Worm (Caenorhabditis elegans) whole organism, L4 larva: ENCODE data around the gene Y51H4A.938.
"Not testable (repeated sequence)": the region's sequence is repeated elsewhere in the genome, so short reads cannot be mapped to it uniquely, and the experiment has no call there.

ENCODE experiments used
- D1046.2 ChIP-seq: fragments of 200-800 bp; sonication (Bioruptor generic); IDR thresholded peaks from 2 replicates; pipeline ENCODE4 v1.3.6; 2022; ENCODE audit warnings: missing genetic modification characterization, missing compliant biosample characterization
- F26F4.8 ChIP-seq: fragments of 200-800 bp; sonication (Bioruptor generic); conservative IDR thresholded peaks from 2 replicates; pipeline ENCODE4 v1.3.6; 2022; ENCODE audit warnings: missing genetic modification characterization, missing compliant biosample characterization
- F44E2.7 ChIP-seq: fragments of 200-800 bp; sonication (Bioruptor generic); IDR thresholded peaks from 2 replicates; pipeline ENCODE4 v2.1.2; 2022; ENCODE audit warnings: missing genetic modification characterization, missing compliant biosample characterization
- F49E8.2 ChIP-seq: sonication (generic microtip); optimal IDR thresholded peaks from 2 replicates; lab custom pipeline; 2016; ENCODE audit warnings: missing compliant biosample characterization, mild to moderate bottlenecking, missing genetic modification characterization, borderline replicate concordance
- Y48G9A.11 ChIP-seq: fragments of 200-800 bp; sonication (Bioruptor generic); IDR thresholded peaks from 2 replicates; pipeline ENCODE4 v1.3.6; 2022; ENCODE audit warnings: missing genetic modification reagents, missing genetic modification characterization, missing compliant biosample characterization
- Y75B8A.6 ChIP-seq: fragments of 200-800 bp; sonication (Bioruptor generic); IDR thresholded peaks from 2 replicates; pipeline ENCODE4 v1.3.6; 2022; ENCODE audit warnings: missing genetic modification reagents, missing genetic modification characterization, missing compliant biosample characterization
- aha-1 ChIP-seq: fragments of 150-350 bp; peaks from one replicate; lab custom pipeline; 2014; ENCODE audit warnings: missing biosample characterization, missing genetic modification characterization
- aly-2 ChIP-seq: sonication (generic microtip); optimal IDR thresholded peaks from 2 replicates; lab custom pipeline; 2018; ENCODE audit warnings: missing biosample characterization, missing genetic modification characterization
- arid-1 ChIP-seq: fragments of 200-800 bp; sonication (Bioruptor generic); conservative IDR thresholded peaks from 2 replicates; pipeline ENCODE4 v1.3.6; 2022; ENCODE audit warnings: missing genetic modification reagents, missing genetic modification characterization, missing compliant biosample characterization
- ceh-44 ChIP-seq: fragments of 200-800 bp; sonication (Bioruptor generic); IDR thresholded peaks from 2 replicates; pipeline ENCODE4 v1.3.6; 2022; ENCODE audit warnings: missing genetic modification reagents, missing genetic modification characterization, missing compliant biosample characterization
- ceh-62 ChIP-seq: sonication (generic microtip); optimal IDR thresholded peaks from 2 replicates; lab custom pipeline; 2017; ENCODE audit warnings: missing biosample characterization, missing genetic modification characterization
- daf-12 ChIP-seq: fragments of 150-350 bp; optimal IDR thresholded peaks from 2 replicates; lab custom pipeline; 2014; ENCODE audit warnings: missing biosample characterization, missing genetic modification reagents, missing genetic modification characterization
- dmd-6 ChIP-seq: fragments of 200-800 bp; sonication (Bioruptor generic); IDR thresholded peaks from 2 replicates; pipeline ENCODE4 v1.3.6; 2022; ENCODE audit warnings: missing genetic modification reagents, missing genetic modification characterization, missing compliant biosample characterization
- dmd-9 ChIP-seq: fragments of 200-800 bp; sonication (Bioruptor generic); IDR thresholded peaks from 2 replicates; pipeline ENCODE4 v1.3.6; 2022; ENCODE audit warnings: missing genetic modification reagents, missing genetic modification characterization, missing compliant biosample characterization
- fkh-10 ChIP-seq: fragments of 150-350 bp; optimal IDR thresholded peaks from 2 replicates; lab custom pipeline; 2014; ENCODE audit warnings: missing biosample characterization, missing genetic modification reagents, missing genetic modification characterization
- gei-8 ChIP-seq: fragments of 200-800 bp; sonication (Bioruptor generic); optimal IDR thresholded peaks from 2 replicates; lab custom pipeline; 2018; ENCODE audit warnings: mild to moderate bottlenecking, missing genetic modification characterization, missing compliant biosample characterization
- hlh-11 ChIP-seq: fragments of 200-800 bp; sonication (Bioruptor generic); optimal IDR thresholded peaks from 2 replicates; lab custom pipeline; 2018; ENCODE audit warnings: mild to moderate bottlenecking, missing genetic modification characterization, missing compliant biosample characterization
- hmg-1.1 ChIP-seq: fragments of 200-800 bp; sonication (Bioruptor generic); IDR thresholded peaks from 2 replicates; pipeline ENCODE4 v1.3.6; 2022; ENCODE audit warnings: missing genetic modification reagents, missing genetic modification characterization, missing compliant biosample characterization
- lin-1 ChIP-seq: fragments of 200-800 bp; sonication (Bioruptor generic); IDR thresholded peaks from 2 replicates; pipeline ENCODE4 v1.3.6; 2022; ENCODE audit warnings: missing genetic modification reagents, missing genetic modification characterization, missing compliant biosample characterization
- lin-38 ChIP-seq: fragments of 200-800 bp; sonication (Bioruptor generic); IDR thresholded peaks from 2 replicates; pipeline ENCODE4 v1.3.6; 2022; ENCODE audit warnings: missing genetic modification reagents, missing genetic modification characterization, missing compliant biosample characterization
- mdt-29 ChIP-seq: fragments of 200-800 bp; sonication (Bioruptor generic); IDR thresholded peaks from 2 replicates; pipeline ENCODE4 v1.3.6; 2022; ENCODE audit warnings: missing genetic modification reagents, missing genetic modification characterization, missing compliant biosample characterization
- mes-2 ChIP-seq: sonication (generic microtip); optimal IDR thresholded peaks from 2 replicates; lab custom pipeline; 2016; ENCODE audit warnings: missing genotype, mild to moderate bottlenecking, missing genetic modification characterization, missing compliant biosample characterization; ENCODE audit not compliant: poor library complexity, severe bottlenecking
- nhr-11 ChIP-seq: fragments of 150-350 bp; optimal IDR thresholded peaks from 2 replicates; lab custom pipeline; 2014; ENCODE audit warnings: missing biosample characterization, missing genetic modification characterization
- nhr-28 ChIP-seq: fragments of 150-350 bp; optimal IDR thresholded peaks from 2 replicates; lab custom pipeline; 2014; ENCODE audit warnings: missing biosample characterization, missing genetic modification characterization
- nhr-42 ChIP-seq: fragments of 200-800 bp; sonication (Bioruptor generic); IDR thresholded peaks from 2 replicates; pipeline ENCODE4 v1.3.6; 2022; ENCODE audit warnings: missing genetic modification characterization, missing compliant biosample characterization
- php-3 ChIP-seq: fragments of 200-800 bp; sonication (Bioruptor generic); IDR thresholded peaks from 2 replicates; pipeline ENCODE4 v1.3.6; 2022; ENCODE audit warnings: missing genetic modification reagents, missing genetic modification characterization, missing compliant biosample characterization
- rbr-2 ChIP-seq: sonication (generic microtip); optimal IDR thresholded peaks from 2 replicates; lab custom pipeline; 2016; ENCODE audit warnings: missing genotype, missing genetic modification characterization, missing compliant biosample characterization
- sdz-12 ChIP-seq: fragments of 200-800 bp; sonication (Bioruptor generic); optimal IDR thresholded peaks from 2 replicates; lab custom pipeline; 2018; ENCODE audit warnings: mild to moderate bottlenecking, missing genetic modification characterization, missing compliant biosample characterization
- set-16 ChIP-seq: fragments of 200-800 bp; sonication (Bioruptor generic); IDR thresholded peaks from 2 replicates; pipeline ENCODE4 v1.3.6; 2022; ENCODE audit warnings: missing genetic modification reagents, missing genetic modification characterization, missing compliant biosample characterization
- snpc-1.2 ChIP-seq: fragments of 200-800 bp; sonication (Bioruptor generic); IDR thresholded peaks from 2 replicates; pipeline ENCODE4 v1.3.6; 2022; ENCODE audit warnings: missing genetic modification reagents, missing genetic modification characterization, missing compliant biosample characterization
- tag-97 ChIP-seq: fragments of 200-800 bp; sonication (Bioruptor generic); IDR thresholded peaks from 2 replicates; pipeline ENCODE4 v1.3.6; 2022; ENCODE audit warnings: missing genetic modification characterization, missing compliant biosample characterization
- zip-11 ChIP-seq: fragments of 200-800 bp; sonication (Bioruptor generic); IDR thresholded peaks from 2 replicates; pipeline ENCODE4 v1.3.6; 2022; ENCODE audit warnings: missing genetic modification characterization, missing compliant biosample characterization

Gene Y51H4A.938

DNA sequence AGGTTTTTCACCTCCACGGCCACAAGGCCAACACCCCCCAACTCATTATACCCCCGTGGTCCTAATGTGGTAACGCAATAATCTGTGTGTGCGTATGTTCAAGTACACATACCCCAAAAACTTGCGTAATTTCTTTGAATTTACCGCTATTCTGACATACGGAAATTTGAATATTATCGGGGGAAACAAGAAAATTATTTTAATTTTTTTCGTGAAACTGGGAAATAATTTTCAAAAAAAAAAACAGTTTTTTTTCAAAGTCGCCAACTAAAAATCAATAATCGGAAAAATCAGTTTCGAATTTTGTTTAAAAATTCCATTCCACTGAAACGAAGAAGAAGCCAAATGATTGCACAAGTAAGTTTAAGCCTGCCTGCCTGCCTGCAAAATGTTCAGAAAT, at the start of gene Y51H4A.938:
TSS of gene Y51H4A.938 (plus strand) at position 301 of the 400 bp plus-strand sequence.
- TF ChIP-seq Y48G9A.11 (GFP tag; lab: Robert Waterston, UW); aha-1 (tag; lab: Kevin White, UChicago); nhr-11 (tag; lab: Kevin White, UChicago): not testable (repeated sequence)
- TF ChIP-seq, all 104 proteins: peak for 0; not testable (repeated sequence) for 104

DNA sequence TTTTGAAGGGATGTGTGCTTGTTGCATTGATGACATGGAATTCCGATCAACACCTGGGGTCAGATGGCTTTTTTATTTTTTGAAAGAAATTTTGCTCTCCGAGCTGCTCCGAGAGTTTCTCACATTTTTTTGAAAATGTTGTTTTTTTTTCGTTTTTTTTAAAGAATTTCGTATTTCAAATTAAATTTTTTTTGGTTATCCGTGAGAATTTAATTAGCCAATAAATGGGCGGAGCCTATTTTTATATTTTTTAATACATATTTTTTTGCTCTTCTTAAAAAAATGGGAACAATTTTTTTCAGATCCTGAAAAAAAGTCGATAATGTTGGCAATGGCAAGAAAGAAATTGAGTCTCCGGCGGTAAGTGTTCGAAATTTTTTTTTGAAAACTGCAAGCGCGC, 49.1 kb upstream of the Y51H4A.938 start, which contains the start of gene dlc-3:
TSS of gene dlc-3 (plus strand) at position 301 of the 400 bp plus-strand sequence.
- TF ChIP-seq dmd-9 (no peak), nhr-11 (tag; lab: Kevin White, UChicago) (no peak), dmd-6 (GFP tag; lab: Robert Waterston, UW) (no peak), F49E8.2 (tag; lab: Kevin White, UChicago) (no peak), php-3 (no peak), F26F4.8 (GFP tag; lab: Robert Waterston, UW) (no peak), set-16 (GFP tag; lab: Robert Waterston, UW) (no peak), gei-8 (GFP tag; lab: Kevin White, UChicago) (no peak), D1046.2 (GFP tag; lab: Robert Waterston, UW) (no peak), mdt-29 (no peak), hlh-11 (tag; lab: Kevin White, UChicago) (no peak), nhr-28 (tag; lab: Kevin White, UChicago) (no peak)
- TF ChIP-seq, all 104 proteins: peak for 0

DNA sequence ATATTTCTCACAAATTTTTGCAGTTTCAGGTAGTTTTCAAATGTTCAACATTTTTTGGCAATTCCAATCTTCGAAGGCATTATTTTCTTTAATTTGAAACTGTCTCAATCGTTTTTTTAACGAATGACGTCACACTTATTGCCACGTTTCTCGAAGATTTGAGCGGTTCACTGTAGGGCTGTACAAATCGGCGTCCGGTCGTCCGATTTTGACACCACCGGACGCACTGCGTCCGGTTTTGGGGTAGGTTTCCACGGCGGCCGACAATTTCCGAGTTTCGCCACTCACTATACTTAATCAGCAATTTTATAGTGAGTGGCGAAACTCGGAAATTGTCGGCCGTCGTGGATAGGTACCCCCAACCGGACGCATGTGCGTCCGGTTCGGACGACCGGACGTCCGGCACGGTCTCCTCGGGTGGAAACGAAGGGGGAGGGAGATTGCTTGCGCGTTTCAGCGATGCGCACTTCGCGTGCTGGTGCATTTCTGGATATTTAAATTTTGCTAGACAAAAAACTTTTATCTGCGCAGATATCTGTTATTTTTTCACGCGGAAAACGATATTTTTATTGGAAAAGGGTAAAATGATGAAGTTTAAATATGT, 40.4 kb upstream of the Y51H4A.938 start:
- TF ChIP-seq lin-38 (GFP tag; lab: Robert Waterston, UW) (0 out of 2 replicates have a peak, but pooled peaks have one; percentile 35), snpc-1.2 (peak; percentile 95)

DNA sequence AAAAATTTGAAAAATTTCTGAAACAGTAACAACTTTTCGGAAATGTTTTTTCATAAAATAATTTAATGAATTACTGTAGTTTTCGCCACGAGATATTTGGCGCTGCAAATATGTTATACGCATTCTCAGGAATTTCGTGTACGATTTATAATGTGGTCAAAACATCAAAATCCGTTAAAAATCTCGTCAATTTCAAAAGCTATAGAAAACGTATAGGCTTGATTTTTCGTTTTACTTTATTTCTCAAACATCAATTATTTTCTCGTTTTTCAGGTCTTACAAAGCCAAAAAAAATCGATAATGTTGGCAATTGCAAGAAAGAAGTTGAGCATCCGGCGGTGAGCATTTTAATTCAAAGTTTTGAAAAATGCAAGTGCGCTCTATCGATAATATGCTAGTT, 38.0 kb upstream of the Y51H4A.938 start, which contains the start of gene dlc-4:
TSS of gene dlc-4 (plus strand) at position 301 of the 400 bp plus-strand sequence.
- TF ChIP-seq F49E8.2 (tag; lab: Kevin White, UChicago) (no peak), arid-1 (GFP tag; lab: Robert Waterston, UW) (no peak), mes-2 (tag; lab: Kevin White, UChicago) (no peak), hmg-1.1 (GFP tag; lab: Robert Waterston, UW) (no peak), Y48G9A.11 (GFP tag; lab: Robert Waterston, UW) (no peak), lin-1 (GFP tag; lab: Robert Waterston, UW) (no peak), daf-12 (tag; lab: Kevin White, UChicago) (no peak), tag-97 (GFP tag; lab: Robert Waterston, UW) (no peak), Y75B8A.6 (GFP tag; lab: Robert Waterston, UW) (no peak), F44E2.7 (GFP tag; lab: Robert Waterston, UW) (no peak), F26F4.8 (GFP tag; lab: Robert Waterston, UW) (no peak), mdt-29 (no peak), ceh-62 (tag; lab: Kevin White, UChicago) (no peak), zip-11 (GFP tag; lab: Robert Waterston, UW) (no peak), nhr-42 (no peak), ceh-44 (GFP tag; lab: Robert Waterston, UW) (no peak), sdz-12 (GFP tag; lab: Kevin White, UChicago) (no peak), aly-2 (tag; lab: Kevin White, UChicago) (no peak), rbr-2 (no peak)

DNA sequence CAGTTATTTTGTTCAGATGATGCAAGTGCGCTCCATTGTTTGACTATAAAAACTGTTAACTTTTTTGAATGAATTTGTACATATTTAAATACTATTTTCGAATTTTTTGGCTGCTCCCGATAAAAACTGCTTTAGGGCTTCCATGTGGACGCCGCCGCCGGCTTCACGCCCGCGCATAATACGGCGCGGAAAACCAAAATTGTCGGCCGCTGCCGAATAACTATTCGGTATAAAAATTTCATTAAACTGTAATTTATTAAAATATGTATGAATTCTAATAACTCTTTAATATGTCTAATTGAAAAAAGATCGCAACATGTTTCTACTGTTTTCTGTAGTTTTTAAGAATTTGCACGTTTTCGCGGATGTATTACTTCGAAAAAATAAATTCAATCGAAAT, 34.3 kb upstream of the Y51H4A.938 start:
- peak; percentile 56; the same call in 1 of the 2 replicates for TF ChIP-seq snpc-1.2
- TF ChIP-seq fkh-10 (GFP tag; lab: Kevin White, UChicago): no peak
- TF ChIP-seq, all 104 proteins: peak for 1
